Worm (Caenorhabditis elegans) whole organism, young adult: ENCODE measurements around the gene fbxb-53.

Source experiments
- B0336.3 ChIP-seq: fragments of 200-800 bp; sonication (Bioruptor generic); IDR thresholded peaks from 2 replicates; pipeline ENCODE4 v1.3.6; 2022; ENCODE audit warnings: missing genetic modification characterization, missing compliant biosample characterization
- C17E4.6 ChIP-seq: fragments of 200-800 bp; sonication (Bioruptor generic); IDR thresholded peaks from 2 replicates; pipeline ENCODE4 v1.3.6; 2022; ENCODE audit warnings: missing genetic modification reagents, missing genetic modification characterization, missing compliant biosample characterization
- F10E7.11 ChIP-seq: sonication (generic microtip); optimal IDR thresholded peaks from 2 replicates; lab custom pipeline; 2017; ENCODE audit warnings: mild to moderate bottlenecking, missing genetic modification characterization, moderate library complexity, missing compliant biosample characterization
- F22D6.2 ChIP-seq: sonication (generic microtip); optimal IDR thresholded peaks from 2 replicates; lab custom pipeline; 2016; ENCODE audit warnings: mild to moderate bottlenecking, missing genetic modification characterization, missing compliant biosample characterization
- F33H1.4 ChIP-seq: fragments of 200-800 bp; sonication (Bioruptor generic); IDR thresholded peaks from 2 replicates; pipeline ENCODE4 v1.3.6; 2022; ENCODE audit warnings: missing genetic modification reagents, missing genetic modification characterization, missing compliant biosample characterization
- F39B2.1 ChIP-seq: fragments of 200-800 bp; sonication (Bioruptor generic); IDR thresholded peaks from 2 replicates; pipeline ENCODE4 v1.3.6; 2022; ENCODE audit warnings: missing genetic modification reagents, missing genetic modification characterization, missing compliant biosample characterization
- K12H6.12 ChIP-seq: fragments of 200-800 bp; sonication (Bioruptor generic); optimal IDR thresholded peaks from 2 replicates; lab custom pipeline; 2018; ENCODE audit warnings: mild to moderate bottlenecking, missing genetic modification characterization, missing compliant biosample characterization
- Y56A3A.18 ChIP-seq: fragments of 200-800 bp; sonication (Bioruptor generic); IDR thresholded peaks from 2 replicates; pipeline ENCODE4 v1.3.6; 2022; ENCODE audit warnings: missing genetic modification reagents, missing genetic modification characterization, missing compliant biosample characterization
- aptf-3 ChIP-seq: fragments of 200-800 bp; sonication (Bioruptor generic); IDR thresholded peaks from 2 replicates; pipeline ENCODE4 v1.3.6; 2022; ENCODE audit warnings: missing genetic modification characterization, missing compliant biosample characterization
- atf-7 ChIP-seq: sonication (generic microtip); optimal IDR thresholded peaks from 2 replicates; lab custom pipeline; 2017; ENCODE audit warnings: mild to moderate bottlenecking, missing genetic modification characterization, missing compliant biosample characterization
- attf-5 ChIP-seq: fragments of 200-800 bp; sonication (Bioruptor generic); optimal IDR thresholded peaks from 2 replicates; lab custom pipeline; 2018; ENCODE audit warnings: mild to moderate bottlenecking, missing genetic modification characterization, missing compliant biosample characterization
- ccch-3 ChIP-seq: fragments of 200-800 bp; sonication (Bioruptor generic); optimal IDR thresholded peaks from 2 replicates; lab custom pipeline; 2018; ENCODE audit warnings: mild to moderate bottlenecking, missing genetic modification characterization, missing compliant biosample characterization
- cebp-1 ChIP-seq, 2 experiments: fragments of 200-800 bp in 1 of 2; sonication (Bioruptor generic) in 1 of 2; sonication (generic microtip) in 1 of 2; IDR thresholded peaks in 1 of 2; optimal IDR thresholded peaks in 1 of 2; 2 replicates each; pipeline versions ENCODE4 v1.3.6 to Lab custom; 2017 to 2022; ENCODE audit warnings: missing compliant biosample characterization in 2 of 2, missing genetic modification characterization in 2 of 2, mild to moderate bottlenecking in 1 of 2, missing genetic modification reagents in 1 of 2, moderate library complexity in 1 of 2
- ceh-27 ChIP-seq: fragments of 200-800 bp; sonication (Bioruptor generic); optimal IDR thresholded peaks from 2 replicates; lab custom pipeline; 2018; ENCODE audit warnings: mild to moderate bottlenecking, missing genetic modification characterization, moderate library complexity, missing compliant biosample characterization
- ceh-40 ChIP-seq: fragments of 200-800 bp; sonication (Bioruptor generic); IDR thresholded peaks from 2 replicates; pipeline ENCODE4 v1.3.6; 2022; ENCODE audit warnings: missing genetic modification characterization, missing compliant biosample characterization
- ceh-58 ChIP-seq: fragments of 200-800 bp; sonication (Bioruptor generic); IDR thresholded peaks from 2 replicates; pipeline ENCODE4 v1.3.6; 2022; ENCODE audit warnings: missing genetic modification characterization, missing compliant biosample characterization
- ceh-79 ChIP-seq: sonication (generic microtip); optimal IDR thresholded peaks from 2 replicates; lab custom pipeline; 2017; ENCODE audit warnings: mild to moderate bottlenecking, missing genetic modification characterization, missing compliant biosample characterization
- ceh-91 ChIP-seq: fragments of 200-800 bp; sonication (Bioruptor generic); IDR thresholded peaks from 2 replicates; pipeline ENCODE4 v1.3.6; 2022; ENCODE audit warnings: missing genetic modification reagents, missing genetic modification characterization, missing compliant biosample characterization
- dpff-1 ChIP-seq: sonication (generic microtip); optimal IDR thresholded peaks from 2 replicates; lab custom pipeline; 2017; ENCODE audit warnings: mild to moderate bottlenecking, missing genetic modification characterization, missing compliant biosample characterization
- efl-1 ChIP-seq: fragments of 150-350 bp; optimal IDR thresholded peaks from 2 replicates; lab custom pipeline; 2014; ENCODE audit warnings: missing biosample characterization, missing genetic modification reagents, missing genetic modification characterization
- egl-18 ChIP-seq: fragments of 200-800 bp; sonication (Bioruptor generic); IDR thresholded peaks from 2 replicates; pipeline ENCODE4 v1.3.6; 2022; ENCODE audit warnings: missing genetic modification reagents, missing genetic modification characterization, missing compliant biosample characterization
- fkh-3 ChIP-seq: sonication (generic microtip); optimal IDR thresholded peaks from 2 replicates; lab custom pipeline; 2016; ENCODE audit warnings: mild to moderate bottlenecking, missing genetic modification characterization, missing compliant biosample characterization
- hrde-1 ChIP-seq: sonication (generic microtip); optimal IDR thresholded peaks from 2 replicates; lab custom pipeline; 2016; ENCODE audit warnings: missing genetic modification characterization, mild to moderate bottlenecking, missing compliant biosample characterization, moderate library complexity, missing genotype, missing genetic modification reagents, borderline replicate concordance
- let-526 ChIP-seq: fragments of 200-800 bp; sonication (Bioruptor generic); IDR thresholded peaks from 2 replicates; pipeline ENCODE4 v1.3.6; 2022; ENCODE audit warnings: missing genetic modification reagents, missing genetic modification characterization, missing compliant biosample characterization
- let-607 ChIP-seq, 2 experiments: fragments of 200-800 bp in 1 of 2; sonication (Bioruptor generic) in 1 of 2; sonication (generic microtip) in 1 of 2; optimal IDR thresholded peaks; 2 replicates each; lab custom pipeline; 2016 to 2018; ENCODE audit warnings: mild to moderate bottlenecking in 2 of 2, missing compliant biosample characterization in 2 of 2, missing genetic modification characterization in 2 of 2, moderate library complexity in 2 of 2, missing genotype in 1 of 2
- lin-26 ChIP-seq: fragments of 200-800 bp; sonication (Bioruptor generic); IDR thresholded peaks from 2 replicates; pipeline ENCODE4 v1.3.6; 2022; ENCODE audit warnings: missing genetic modification reagents, missing genetic modification characterization, missing compliant biosample characterization
- lin-40 ChIP-seq: sonication (generic microtip); optimal IDR thresholded peaks from 2 replicates; lab custom pipeline; 2016; ENCODE audit warnings: missing genetic modification characterization, mild to moderate bottlenecking, missing compliant biosample characterization, missing genotype, missing genetic modification reagents
- mcd-1 ChIP-seq: fragments of 200-800 bp; sonication (Bioruptor generic); IDR thresholded peaks from 2 replicates; pipeline ENCODE4 v1.3.6; 2022; ENCODE audit warnings: missing genetic modification reagents, missing genetic modification characterization, missing compliant biosample characterization
- mes-4 ChIP-seq: sonication (generic microtip); optimal IDR thresholded peaks from 2 replicates; lab custom pipeline; 2016; ENCODE audit warnings: missing genotype, missing genetic modification characterization, missing compliant biosample characterization
- mxl-1 ChIP-seq: sonication (generic microtip); optimal IDR thresholded peaks from 2 replicates; lab custom pipeline; 2016; ENCODE audit warnings: missing genetic modification characterization, missing compliant biosample characterization
- nfya-2 ChIP-seq: fragments of 200-800 bp; sonication (Bioruptor generic); IDR thresholded peaks from 2 replicates; pipeline ENCODE4 v1.3.6; 2022; ENCODE audit warnings: missing genetic modification reagents, missing genetic modification characterization, missing compliant biosample characterization
- nhr-120 ChIP-seq: fragments of 200-800 bp; sonication (Bioruptor generic); IDR thresholded peaks from 2 replicates; pipeline ENCODE4 v1.3.6; 2022; ENCODE audit warnings: missing genetic modification characterization, missing compliant biosample characterization
- nhr-90 ChIP-seq: sonication (generic microtip); optimal IDR thresholded peaks from 2 replicates; lab custom pipeline; 2016; ENCODE audit warnings: missing genotype, mild to moderate bottlenecking, missing genetic modification characterization, missing compliant biosample characterization
- pbrm-1 ChIP-seq: fragments of 200-800 bp; sonication (Bioruptor generic); IDR thresholded peaks from 2 replicates; pipeline ENCODE4 v1.3.6; 2022; ENCODE audit warnings: missing genetic modification reagents, missing genetic modification characterization, missing compliant biosample characterization
- rcor-1 ChIP-seq: fragments of 200-800 bp; sonication (Bioruptor generic); IDR thresholded peaks from 2 replicates; pipeline ENCODE4 v1.3.6; 2022; ENCODE audit warnings: missing genetic modification reagents, missing genetic modification characterization, missing compliant biosample characterization
- rec-8 ChIP-seq, 2 experiments: sonication (generic microtip); optimal IDR thresholded peaks; 2 replicates each; lab custom pipeline; 2016; ENCODE audit warnings: mild to moderate bottlenecking in 2 of 2, missing genetic modification characterization in 2 of 2, missing genetic modification reagents in 2 of 2, missing genotype in 2 of 2, missing biosample characterization in 1 of 2, missing compliant biosample characterization in 1 of 2, moderate library complexity in 1 of 2
- sea-2 ChIP-seq: fragments of 200-800 bp; sonication (Bioruptor generic); IDR thresholded peaks from 2 replicates; pipeline ENCODE4 v1.3.6; 2022; ENCODE audit warnings: missing genetic modification characterization, missing compliant biosample characterization
- snpc-3.4 ChIP-seq: sonication (generic microtip); optimal IDR thresholded peaks from 2 replicates; lab custom pipeline; 2017; ENCODE audit warnings: missing genetic modification characterization, mild to moderate bottlenecking, missing compliant biosample characterization, antibody characterized with exemption, moderate library complexity, missing genotype, missing genetic modification reagents
- somi-1 ChIP-seq: fragments of 200-800 bp; sonication (Bioruptor generic); optimal IDR thresholded peaks from 2 replicates; lab custom pipeline; 2018; ENCODE audit warnings: mild to moderate bottlenecking, missing genetic modification characterization, missing compliant biosample characterization
- unc-130 ChIP-seq: sonication (generic microtip); optimal IDR thresholded peaks from 2 replicates; lab custom pipeline; 2016; ENCODE audit warnings: missing genetic modification reagents, missing genetic modification characterization, missing compliant biosample characterization
- xnd-1 ChIP-seq: sonication (generic microtip); optimal IDR thresholded peaks from 2 replicates; lab custom pipeline; 2016; ENCODE audit warnings: missing genotype, missing genetic modification reagents, missing genetic modification characterization, missing compliant biosample characterization
- zim-3 ChIP-seq: sonication (generic microtip); optimal IDR thresholded peaks from 2 replicates; lab custom pipeline; 2017; ENCODE audit warnings: mild to moderate bottlenecking, missing genetic modification characterization, moderate library complexity, missing compliant biosample characterization
- ztf-25 ChIP-seq: fragments of 200-800 bp; sonication (Bioruptor generic); IDR thresholded peaks from 2 replicates; pipeline ENCODE4 v1.3.6; 2022; ENCODE audit warnings: missing genetic modification reagents, missing genetic modification characterization, missing compliant biosample characterization
- ztf-26 ChIP-seq: sonication (generic microtip); optimal IDR thresholded peaks from 2 replicates; lab custom pipeline; 2017; ENCODE audit warnings: missing genetic modification characterization, missing compliant biosample characterization
- ztf-6 ChIP-seq: fragments of 200-800 bp; sonication (Bioruptor generic); IDR thresholded peaks from 2 replicates; pipeline ENCODE4 v1.3.6; 2022; ENCODE audit warnings: missing genetic modification reagents, missing genetic modification characterization, missing compliant biosample characterization

fbxb-53 gene

DNA sequence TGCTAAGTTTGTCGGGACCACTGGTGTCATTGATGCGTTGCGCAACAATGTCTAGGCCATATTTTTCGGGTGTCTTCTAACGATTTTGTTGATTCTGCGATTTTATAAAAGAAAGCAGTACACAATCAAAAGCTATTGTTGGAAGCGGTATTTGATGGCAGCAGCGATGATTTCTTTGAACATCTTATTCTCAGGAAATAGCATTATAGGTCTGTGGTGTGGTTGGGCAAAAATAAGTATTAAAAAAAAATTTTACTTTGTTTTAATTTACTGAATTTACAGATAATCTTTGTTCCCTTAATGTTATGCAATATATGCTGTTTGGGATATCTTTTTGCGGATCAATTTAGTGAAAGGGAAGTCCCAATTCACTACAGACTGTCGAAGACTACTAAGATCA is 351 bp downstream of the fbxb-53 start, which contains the start of gene F36H5.10:
Gene F36H5.10, plus strand, starts transcription at position 301 of the 400 bp plus-strand sequence.
- TF ChIP-seq B0336.3 (GFP tag; lab: Robert Waterston, UW) (no peak), F10E7.11 (tag; lab: Kevin White, UChicago) (no peak), K12H6.12 (tag; lab: Kevin White, UChicago) (no peak), C17E4.6 (no peak), ztf-25 (GFP tag; lab: Robert Waterston, UW) (no peak), sea-2 (GFP tag; lab: Robert Waterston, UW) (no peak), ceh-91 (no peak), egl-18 (GFP tag; lab: Robert Waterston, UW) (no peak), mes-4 (tag; lab: Kevin White, UChicago) (no peak), atf-7 (tag; lab: Kevin White, UChicago) (no peak), F33H1.4 (GFP tag; lab: Robert Waterston, UW) (no peak), lin-26 (GFP tag; lab: Robert Waterston, UW) (no peak), zim-3 (no peak), rec-8 (tag; optimal IDR thresholded peaks at IDR 0.05; lab: Kevin White, UChicago) (no peak), let-607 (tag; optimal IDR thresholded peaks at IDR 0.05; lab: Kevin White, UChicago) (no peak), ceh-58 (GFP tag; lab: Robert Waterston, UW) (no peak), ceh-40 (GFP tag; lab: Robert Waterston, UW) (no peak), Y56A3A.18 (GFP tag; lab: Robert Waterston, UW) (no peak), hrde-1 (tag; lab: Kevin White, UChicago) (no peak), ccch-3 (no peak)

ce11 chrII:1759602-1760001 is 2.9 kb downstream of the fbxb-53 start, which contains the start of gene F36H5.18:
TSS of gene F36H5.18 (plus strand) at chrII:1759902.
- TF ChIP-seq fkh-3 (tag; lab: Kevin White, UChicago) (no peak), mcd-1 (GFP tag; lab: Robert Waterston, UW) (no peak), sea-2 (GFP tag; lab: Robert Waterston, UW) (no peak), F22D6.2 (tag; lab: Kevin White, UChicago) (no peak), lin-40 (no peak), efl-1 (no peak), dpff-1 (tag; lab: Kevin White, UChicago) (no peak), ztf-25 (GFP tag; lab: Robert Waterston, UW) (no peak), let-526 (GFP tag; lab: Robert Waterston, UW) (no peak), attf-5 (GFP tag; lab: Kevin White, UChicago) (no peak), F33H1.4 (GFP tag; lab: Robert Waterston, UW) (no peak), snpc-3.4 (tag; lab: Kevin White, UChicago) (no peak), ztf-6 (GFP tag; lab: Robert Waterston, UW) (no peak), rcor-1 (GFP tag; lab: Robert Waterston, UW) (no peak), rec-8 (tag; optimal IDR thresholded peaks at IDR 0.05; lab: Kevin White, UChicago) (no peak), nfya-2 (GFP tag; lab: Robert Waterston, UW) (no peak), pbrm-1 (GFP tag; lab: Robert Waterston, UW) (no peak)

DNA sequence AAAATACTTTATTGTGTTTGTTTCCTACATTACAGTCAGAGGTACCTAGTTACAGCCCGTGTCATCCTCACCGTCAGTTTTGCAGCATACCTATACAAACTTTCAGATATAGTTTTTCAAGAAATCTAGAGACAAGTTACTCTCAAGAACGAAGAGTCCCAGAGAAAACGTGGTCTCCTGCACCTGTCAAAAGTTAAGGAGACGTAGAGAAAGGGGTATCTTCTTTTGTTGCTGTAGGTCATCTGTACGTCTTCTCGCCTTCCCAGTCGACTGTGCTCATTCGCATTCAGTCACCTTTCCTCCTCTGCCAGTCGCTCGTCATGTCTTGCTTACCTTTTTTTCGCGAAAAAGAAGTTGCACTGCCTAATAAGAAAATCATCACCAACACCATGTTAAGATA is 4.9 kb downstream of the fbxb-53 start, which contains the start of gene F36H5.4:
Gene F36H5.4, plus strand, starts transcription at position 301 of the 400 bp plus-strand sequence.
- TF ChIP-seq cebp-1 (GFP tag; IDR thresholded peaks at IDR 0.05; lab: Robert Waterston, UW), result no peak
- TF ChIP-seq cebp-1 (tag; optimal IDR thresholded peaks at IDR 0.05; lab: Kevin White, UChicago), result no peak
- TF ChIP-seq aptf-3 (GFP tag; lab: Robert Waterston, UW), result no peak
- TF ChIP-seq F39B2.1, result no peak
- no peak for TF ChIP-seq xnd-1
- TF ChIP-seq unc-130 (GFP tag; lab: Kevin White, UChicago), result no peak
- TF ChIP-seq nhr-120, result no peak
- TF ChIP-seq let-526 (GFP tag; lab: Robert Waterston, UW), result no peak
- no peak for TF ChIP-seq ceh-79 (tag; lab: Kevin White, UChicago)
- TF ChIP-seq ztf-25 (GFP tag; lab: Robert Waterston, UW), result no peak
- TF ChIP-seq mxl-1 (tag; lab: Kevin White, UChicago), result no peak
- TF ChIP-seq rcor-1 (GFP tag; lab: Robert Waterston, UW), result no peak
- TF ChIP-seq nhr-90 (tag; lab: Kevin White, UChicago), result no peak
- TF ChIP-seq ceh-27, result no peak
- no peak for TF ChIP-seq somi-1 (GFP tag; lab: Kevin White, UChicago)
- TF ChIP-seq ztf-26 (tag; lab: Kevin White, UChicago), result no peak
